Worm (Caenorhabditis elegans): ENCODE results near the gene tlp-1.

DNA sequence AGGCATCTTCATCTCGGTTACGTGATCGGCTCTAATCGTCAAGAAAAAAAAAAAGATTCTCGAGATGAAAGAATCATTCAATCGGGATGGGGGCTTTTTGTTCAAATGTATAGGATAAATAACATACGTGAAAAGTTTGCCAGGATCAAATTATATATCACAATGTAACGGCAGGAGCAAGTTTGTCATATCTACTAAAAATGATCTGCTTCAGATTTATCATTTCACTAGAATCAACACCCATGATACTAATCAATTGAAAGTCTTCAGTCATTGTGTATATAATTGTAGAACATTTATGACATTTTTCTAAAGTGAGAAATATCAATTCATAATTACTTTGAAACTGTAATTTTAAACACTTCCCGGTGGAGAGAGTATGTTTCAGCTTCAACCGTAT is 7.0 kb downstream of the tlp-1 start:
- no peak for TF ChIP-seq dao-5 (tag; optimal IDR thresholded peaks at IDR 0.05)
- no peak for TF ChIP-seq him-1 (tag; optimal IDR thresholded peaks at IDR 0.05)
- TF ChIP-seq W03F9.2 (tag; optimal IDR thresholded peaks at IDR 0.05) = no peak
